Worm (Caenorhabditis elegans): Measurements from ENCODE around the gene nas-1.
A peak's percentile ranks its signal among the peaks of the same experiment; 100 is the strongest.

nas-1 gene

ce11 chrIII:13423414-13423813 is 17.8 kb downstream of the nas-1 start, which contains the start of gene exo-1:
TSS of gene exo-1 (plus strand) at chrIII:13423514.
- TF ChIP-seq sdz-12 (GFP tag; optimal IDR thresholded peaks at IDR 0.05) (no peak), lin-29 (GFP tag; IDR thresholded peaks at IDR 0.05) (no peak), dve-1 (tag; optimal IDR thresholded peaks at IDR 0.05; ENCODE audit: insufficient read depth) (no peak), snpc-1.2 (GFP tag; IDR thresholded peaks at IDR 0.05) (no peak), dpl-1 (GFP tag; optimal IDR thresholded peaks at IDR 0.05) (peak; percentile 86), lsy-2 (tag; optimal IDR thresholded peaks at IDR 0.05) (peak in 1 of 2 experiments; percentile 87), hmg-1.1 (GFP tag; IDR thresholded peaks at IDR 0.05) (no peak), T26A8.4 (GFP tag; IDR thresholded peaks at IDR 0.05) (no peak), dmd-9 (GFP tag; IDR thresholded peaks at IDR 0.05) (no peak), pha-4 (GFP tag; IDR thresholded peaks at IDR 0.05) (no peak), pha-4 (tag; optimal IDR thresholded peaks at IDR 0.05) (no peak), Y5F2A.4 (GFP tag; optimal IDR thresholded peaks at IDR 0.05) (no peak), mep-1 (tag; optimal IDR thresholded peaks at IDR 0.05) (peak; percentile 80), ztf-7 (tag; optimal IDR thresholded peaks at IDR 0.05) (no peak), ceh-32 (tag; optimal IDR thresholded peaks at IDR 0.05; ENCODE audit: poor library complexity) (no peak), daf-16 (GFP tag; optimal IDR thresholded peaks at IDR 0.05) (no peak), daf-16 (tag; optimal IDR thresholded peaks at IDR 0.05) (no peak), ZK337.2 (GFP tag; IDR thresholded peaks at IDR 0.05) (no peak), hif-1 (tag; optimal IDR thresholded peaks at IDR 0.05) (peak in 1 of 2 experiments; percentile 82), nhr-6 (tag; optimal IDR thresholded peaks at IDR 0.05) (peak; percentile 74), aha-1 (tag) (no peak), spr-1 (tag; optimal IDR thresholded peaks at IDR 0.05) (no peak), F26F4.8 (GFP tag; conservative IDR thresholded peaks at IDR 0.05) (no peak), spr-3 (GFP tag; optimal IDR thresholded peaks at IDR 0.05) (no peak), tag-97 (GFP tag; IDR thresholded peaks at IDR 0.05) (no peak), zip-2 (tag; optimal IDR thresholded peaks at IDR 0.05) (no peak), F37D6.2 (tag; optimal IDR thresholded peaks at IDR 0.05) (no peak), F10B5.3 (tag; optimal IDR thresholded peaks at IDR 0.05) (no peak), ceh-62 (tag; optimal IDR thresholded peaks at IDR 0.05) (no peak), saeg-2 (GFP tag; IDR thresholded peaks at IDR 0.05) (no peak), ZK546.5 (tag; optimal IDR thresholded peaks at IDR 0.05) (no peak), ceh-82 (tag; optimal IDR thresholded peaks at IDR 0.05) (no peak), ceh-20 (GFP tag; IDR thresholded peaks at IDR 0.05) (no peak), aly-2 (tag; optimal IDR thresholded peaks at IDR 0.05) (no peak), D1046.2 (GFP tag; IDR thresholded peaks at IDR 0.05) (0 out of 2 replicates have a peak, but pooled peaks have one; percentile 20), hlh-11 (tag; optimal IDR thresholded peaks at IDR 0.05) (no peak), nhr-10 (tag; optimal IDR thresholded peaks at IDR 0.05) (no peak), ctbp-1 (GFP tag; IDR thresholded peaks at IDR 0.05) (no peak), madf-9 (GFP tag; conservative IDR thresholded peaks at IDR 0.05) (no peak), mdt-29 (GFP tag; IDR thresholded peaks at IDR 0.05) (no peak), snpc-4 (tag; optimal IDR thresholded peaks at IDR 0.05) (no peak), ces-1 (GFP tag; optimal IDR thresholded peaks at IDR 0.05) (no peak), nhr-42 (GFP tag; IDR thresholded peaks at IDR 0.05) (no peak), ztf-11 (tag; optimal IDR thresholded peaks at IDR 0.05) (no peak), nhr-25 (tag; optimal IDR thresholded peaks at IDR 0.05; ENCODE audit: borderline replicate concordance, insufficient read depth) (no peak), nhr-41 (GFP tag; IDR thresholded peaks at IDR 0.05) (no peak), set-16 (GFP tag; IDR thresholded peaks at IDR 0.05) (no peak), pqm-1 (tag; optimal IDR thresholded peaks at IDR 0.05) (peak; percentile 52), attf-4 (tag; optimal IDR thresholded peaks at IDR 0.05) (no peak), hlh-30 (tag; optimal IDR thresholded peaks at IDR 0.05; ENCODE audit: insufficient read depth) (peak; percentile 54), Y75B8A.6 (GFP tag; IDR thresholded peaks at IDR 0.05) (no peak), unc-62 (GFP tag; optimal IDR thresholded peaks at IDR 0.05 in 1 of 2) (no peak), unc-62 (tag; optimal IDR thresholded peaks at IDR 0.05) (no peak)

Measured in whole organism, L4 larva.